Worm (Caenorhabditis elegans): ENCODE results near the gene K07C11.7.

Gene K07C11.7

ce11 chrV:8235331-8235730 is 21.6 kb upstream of the K07C11.7 start:
- TF ChIP-seq mep-1 (tag; optimal IDR thresholded peaks at IDR 0.05): peak; percentile 60
- peak in 1 of 3 experiments; percentile 23 for TF ChIP-seq ceh-82 (tag; optimal IDR thresholded peaks at IDR 0.05)
- TF ChIP-seq dpl-1 (GFP tag; optimal IDR thresholded peaks at IDR 0.05): peak in 2 of 3 experiments; percentile 24 to 40
- peak; percentile 24 for TF ChIP-seq nhr-47 (tag; optimal IDR thresholded peaks at IDR 0.05)
- peak; percentile 47 for TF ChIP-seq skn-1 (tag; optimal IDR thresholded peaks at IDR 0.05)
- TF ChIP-seq blmp-1 (tag; optimal IDR thresholded peaks at IDR 0.05): peak; percentile 38
- TF ChIP-seq ztf-11 (tag; optimal IDR thresholded peaks at IDR 0.05): no peak
- no peak for TF ChIP-seq aly-2 (tag; optimal IDR thresholded peaks at IDR 0.05)
- TF ChIP-seq C16A3.4 (tag; optimal IDR thresholded peaks at IDR 0.05): peak; percentile 46
- peak; percentile 65 for TF ChIP-seq snpc-4 (tag; optimal IDR thresholded peaks at IDR 0.05)
- no peak for TF ChIP-seq nhr-28 (tag; optimal IDR thresholded peaks at IDR 0.05)
- TF ChIP-seq unc-30 (tag; optimal IDR thresholded peaks at IDR 0.05): no peak
- peak in 3 of 6 experiments; percentile 0 to 42 (median 20) for TF ChIP-seq elt-3 (tag; optimal IDR thresholded peaks at IDR 0.05)
- peak in 1 of 2 experiments; percentile 52 for TF ChIP-seq lsy-2 (tag; optimal IDR thresholded peaks at IDR 0.05)
- TF ChIP-seq dsc-1 (tag; optimal IDR thresholded peaks at IDR 0.05): no peak
- TF ChIP-seq lin-35 (GFP tag; optimal IDR thresholded peaks at IDR 0.05): peak; percentile 16 to 77
- peak; percentile 20 for TF ChIP-seq swsn-7 (tag; optimal IDR thresholded peaks at IDR 0.05)
- TF ChIP-seq C34B4.2 (tag; optimal IDR thresholded peaks at IDR 0.05): no peak
- TF ChIP-seq fos-1 (tag; optimal IDR thresholded peaks at IDR 0.05): no peak
- peak; percentile 47 for TF ChIP-seq nhr-77 (tag; optimal IDR thresholded peaks at IDR 0.05)
- TF ChIP-seq nhr-90 (tag; optimal IDR thresholded peaks at IDR 0.05; ENCODE audit: poor library complexity): peak; percentile 44
- peak; percentile 63 for TF ChIP-seq snu-23 (GFP tag; optimal IDR thresholded peaks at IDR 0.05)
- peak; percentile 48 for TF ChIP-seq nhr-20 (tag; optimal IDR thresholded peaks at IDR 0.05)
- no peak for TF ChIP-seq ceh-90 (tag; optimal IDR thresholded peaks at IDR 0.05)
- no peak for TF ChIP-seq C04F5.9 (tag; optimal IDR thresholded peaks at IDR 0.05)
- TF ChIP-seq nhr-85 (tag): peak; percentile 69
- peak; percentile 49 for TF ChIP-seq nhr-71 (tag; optimal IDR thresholded peaks at IDR 0.05)
- no peak for TF ChIP-seq unc-62 (GFP tag; optimal IDR thresholded peaks at IDR 0.05)
- TF ChIP-seq efl-1 (optimal IDR thresholded peaks at IDR 0.05): peak; percentile 29 to 32
- TF ChIP-seq efl-1 (GFP tag; optimal IDR thresholded peaks at IDR 0.05 in 1 of 2): peak; percentile 19 to 71
- peak; percentile 21 for TF ChIP-seq lin-13 (GFP tag; optimal IDR thresholded peaks at IDR 0.05)

ce11 chrV:8230056-8230455 is 16.3 kb upstream of the K07C11.7 start:
- TF ChIP-seq irx-1 (tag; optimal IDR thresholded peaks at IDR 0.05) (no peak), sptf-1 (tag; optimal IDR thresholded peaks at IDR 0.05) (no peak), nhr-77 (tag; optimal IDR thresholded peaks at IDR 0.05) (no peak), efl-1 (optimal IDR thresholded peaks at IDR 0.05) (peak in 1 of 2 experiments; percentile 24), efl-1 (GFP tag; optimal IDR thresholded peaks at IDR 0.05 in 1 of 2) (peak in 1 of 2 experiments; percentile 60), sup-37 (GFP tag; optimal IDR thresholded peaks at IDR 0.05) (no peak), C34B4.2 (tag; optimal IDR thresholded peaks at IDR 0.05) (no peak), ceh-8 (GFP tag; optimal IDR thresholded peaks at IDR 0.05) (no peak), hlh-4 (tag; optimal IDR thresholded peaks at IDR 0.05) (no peak), unc-98 (GFP tag; IDR thresholded peaks at IDR 0.05) (no peak), lsy-2 (tag; optimal IDR thresholded peaks at IDR 0.05) (peak in 1 of 2 experiments; percentile 11), ceh-82 (tag; optimal IDR thresholded peaks at IDR 0.05) (no peak), hlh-17 (GFP tag; optimal IDR thresholded peaks at IDR 0.05; ENCODE audit: borderline replicate concordance) (no peak), vab-15 (tag; optimal IDR thresholded peaks at IDR 0.05) (no peak), swsn-7 (tag; optimal IDR thresholded peaks at IDR 0.05) (no peak), zip-4 (GFP tag; optimal IDR thresholded peaks at IDR 0.05) (no peak), lin-13 (GFP tag; optimal IDR thresholded peaks at IDR 0.05) (no peak), isw-1 (GFP tag; IDR thresholded peaks at IDR 0.05) (no peak), nhr-28 (tag; optimal IDR thresholded peaks at IDR 0.05) (no peak), dpl-1 (GFP tag; optimal IDR thresholded peaks at IDR 0.05) (peak in 1 of 3 experiments; percentile 9), mef-2 (tag; optimal IDR thresholded peaks at IDR 0.05) (no peak), jun-1 (tag; optimal IDR thresholded peaks at IDR 0.05) (no peak), F16B12.6 (tag; optimal IDR thresholded peaks at IDR 0.05) (no peak), elt-3 (tag; optimal IDR thresholded peaks at IDR 0.05) (no peak), aha-1 (tag; optimal IDR thresholded peaks at IDR 0.05) (no peak), mep-1 (tag; optimal IDR thresholded peaks at IDR 0.05) (no peak), egl-27 (tag; optimal IDR thresholded peaks at IDR 0.05) (no peak), ztf-11 (tag; optimal IDR thresholded peaks at IDR 0.05) (no peak), lin-14 (GFP tag; optimal IDR thresholded peaks at IDR 0.05) (no peak), sox-4 (tag; optimal IDR thresholded peaks at IDR 0.05) (no peak), rnt-1 (tag; optimal IDR thresholded peaks at IDR 0.05) (peak; percentile 33), nhr-19 (GFP tag; conservative IDR thresholded peaks at IDR 0.05) (peak; percentile 23), ztf-4 (tag; optimal IDR thresholded peaks at IDR 0.05) (no peak), skn-1 (tag; optimal IDR thresholded peaks at IDR 0.05) (no peak)

Measured in whole organism, L1 larva.